Worm (Caenorhabditis elegans) whole organism, young adult: ENCODE results near the gene T19B10.5.
A peak's percentile ranks its signal among the peaks of the same experiment; 100 is the strongest.

Experiments
- B0019.2 ChIP-seq: fragments of 200-800 bp; sonication (Bioruptor generic); conservative IDR thresholded peaks from 2 replicates; pipeline ENCODE4 v1.3.6; 2022; ENCODE audit warnings: missing genetic modification reagents, missing genetic modification characterization, missing compliant biosample characterization
- C06A6.2 ChIP-seq: fragments of 200-800 bp; sonication (Bioruptor generic); conservative IDR thresholded peaks from 2 replicates; pipeline ENCODE4 v1.3.6; 2022; ENCODE audit warnings: missing genetic modification characterization, missing compliant biosample characterization
- C17E4.6 ChIP-seq: fragments of 200-800 bp; sonication (Bioruptor generic); IDR thresholded peaks from 2 replicates; pipeline ENCODE4 v1.3.6; 2022; ENCODE audit warnings: missing genetic modification reagents, missing genetic modification characterization, missing compliant biosample characterization
- D2030.7 ChIP-seq: fragments of 200-800 bp; sonication (Bioruptor generic); IDR thresholded peaks from 2 replicates; pipeline ENCODE4 v1.3.6; 2022; ENCODE audit warnings: missing genetic modification reagents, missing genetic modification characterization, missing compliant biosample characterization
- F22D6.2 ChIP-seq: sonication (generic microtip); optimal IDR thresholded peaks from 2 replicates; lab custom pipeline; 2016; ENCODE audit warnings: mild to moderate bottlenecking, missing genetic modification characterization, missing compliant biosample characterization
- F55B11.4 ChIP-seq: sonication (generic microtip); optimal IDR thresholded peaks from 2 replicates; lab custom pipeline; 2016; ENCODE audit warnings: missing compliant biosample characterization, missing genetic modification characterization, borderline replicate concordance; ENCODE audit not compliant: insufficient read depth
- F57C9.4 ChIP-seq: sonication (generic microtip); optimal IDR thresholded peaks from 2 replicates; lab custom pipeline; 2017; ENCODE audit warnings: mild to moderate bottlenecking, missing genetic modification characterization, missing compliant biosample characterization
- K12H6.12 ChIP-seq: fragments of 200-800 bp; sonication (Bioruptor generic); optimal IDR thresholded peaks from 2 replicates; lab custom pipeline; 2018; ENCODE audit warnings: mild to moderate bottlenecking, missing genetic modification characterization, missing compliant biosample characterization
- T07F8.4 ChIP-seq: sonication (generic microtip); optimal IDR thresholded peaks from 2 replicates; lab custom pipeline; 2016; ENCODE audit warnings: mild to moderate bottlenecking, missing genetic modification characterization, moderate library complexity, missing compliant biosample characterization
- T26A5.8 ChIP-seq: sonication (generic microtip); optimal IDR thresholded peaks from 2 replicates; lab custom pipeline; 2016; ENCODE audit warnings: missing genetic modification characterization, missing compliant biosample characterization
- Y56A3A.18 ChIP-seq: fragments of 200-800 bp; sonication (Bioruptor generic); IDR thresholded peaks from 2 replicates; pipeline ENCODE4 v1.3.6; 2022; ENCODE audit warnings: missing genetic modification reagents, missing genetic modification characterization, missing compliant biosample characterization
- Y79H2A.3 ChIP-seq: fragments of 200-800 bp; sonication (Bioruptor generic); conservative IDR thresholded peaks from 2 replicates; pipeline ENCODE4 v1.3.6; 2022; ENCODE audit warnings: missing genetic modification reagents, missing genetic modification characterization, missing compliant biosample characterization
- akir-1 ChIP-seq: fragments of 200-800 bp; sonication (Bioruptor generic); optimal IDR thresholded peaks from 2 replicates; lab custom pipeline; 2018; ENCODE audit warnings: mild to moderate bottlenecking, missing genetic modification characterization, moderate library complexity, missing compliant biosample characterization
- atf-7 ChIP-seq: sonication (generic microtip); optimal IDR thresholded peaks from 2 replicates; lab custom pipeline; 2017; ENCODE audit warnings: mild to moderate bottlenecking, missing genetic modification characterization, missing compliant biosample characterization
- athp-1 ChIP-seq: sonication (generic microtip); optimal IDR thresholded peaks from 2 replicates; lab custom pipeline; 2017; ENCODE audit warnings: mild to moderate bottlenecking, missing genetic modification characterization, missing compliant biosample characterization
- attf-3 ChIP-seq: fragments of 200-800 bp; sonication (Bioruptor generic); conservative IDR thresholded peaks from 2 replicates; pipeline ENCODE4 v1.3.6; 2022; ENCODE audit warnings: missing genetic modification reagents, missing genetic modification characterization, missing compliant biosample characterization
- bed-2 ChIP-seq: fragments of 200-800 bp; sonication (Bioruptor generic); IDR thresholded peaks from 2 replicates; pipeline ENCODE4 v1.3.6; 2022; ENCODE audit warnings: missing genetic modification reagents, missing genetic modification characterization, missing compliant biosample characterization
- cebp-1 ChIP-seq, 2 experiments: fragments of 200-800 bp in 1 of 2; sonication (Bioruptor generic) in 1 of 2; sonication (generic microtip) in 1 of 2; IDR thresholded peaks in 1 of 2; optimal IDR thresholded peaks in 1 of 2; 2 replicates each; pipeline versions ENCODE4 v1.3.6 to Lab custom; 2017 to 2022; ENCODE audit warnings: missing compliant biosample characterization in 2 of 2, missing genetic modification characterization in 2 of 2, mild to moderate bottlenecking in 1 of 2, missing genetic modification reagents in 1 of 2, moderate library complexity in 1 of 2
- ceh-40 ChIP-seq: fragments of 200-800 bp; sonication (Bioruptor generic); IDR thresholded peaks from 2 replicates; pipeline ENCODE4 v1.3.6; 2022; ENCODE audit warnings: missing genetic modification characterization, missing compliant biosample characterization
- ceh-79 ChIP-seq: sonication (generic microtip); optimal IDR thresholded peaks from 2 replicates; lab custom pipeline; 2017; ENCODE audit warnings: mild to moderate bottlenecking, missing genetic modification characterization, missing compliant biosample characterization
- chd-7 ChIP-seq: sonication (generic microtip); optimal IDR thresholded peaks from 2 replicates; lab custom pipeline; 2016; ENCODE audit warnings: mild to moderate bottlenecking, missing genetic modification characterization, moderate library complexity, missing compliant biosample characterization
- egrh-3 ChIP-seq: fragments of 200-800 bp; sonication (Bioruptor generic); IDR thresholded peaks from 2 replicates; pipeline ENCODE4 v1.3.6; 2022; ENCODE audit warnings: missing genetic modification reagents, missing genetic modification characterization, missing compliant biosample characterization
- ets-4 ChIP-seq: fragments of 200-800 bp; sonication (Bioruptor generic); optimal IDR thresholded peaks from 2 replicates; lab custom pipeline; 2018; ENCODE audit warnings: mild to moderate bottlenecking, missing genetic modification characterization, missing compliant biosample characterization
- hmg-20 ChIP-seq: fragments of 200-800 bp; sonication (Bioruptor generic); IDR thresholded peaks from 2 replicates; pipeline ENCODE4 v1.3.6; 2022; ENCODE audit warnings: missing genetic modification reagents, missing genetic modification characterization, missing compliant biosample characterization
- hsf-1 ChIP-seq: fragments of 200-800 bp; sonication (Bioruptor generic); IDR thresholded peaks from 2 replicates; pipeline ENCODE4 v1.3.6; 2022; ENCODE audit warnings: missing genetic modification reagents, missing genetic modification characterization, missing compliant biosample characterization
- lin-35 ChIP-seq, 3 experiments: fragments of 150-350 bp in 2 of 3; sonication (generic microtip) in 1 of 3; optimal IDR thresholded peaks; 2 replicates each; lab custom pipeline; 2014 to 2018; ENCODE audit warnings: missing biosample characterization in 3 of 3, missing genetic modification characterization in 3 of 3, missing genetic modification reagents in 3 of 3
- lin-40 ChIP-seq: sonication (generic microtip); optimal IDR thresholded peaks from 2 replicates; lab custom pipeline; 2016; ENCODE audit warnings: missing genetic modification characterization, mild to moderate bottlenecking, missing compliant biosample characterization, missing genotype, missing genetic modification reagents
- lir-1 ChIP-seq: fragments of 200-800 bp; sonication (Bioruptor generic); conservative IDR thresholded peaks from 2 replicates; pipeline ENCODE4 v1.3.6; 2022; ENCODE audit warnings: missing genetic modification reagents, missing genetic modification characterization, missing compliant biosample characterization
- lsy-27 ChIP-seq: sonication (generic microtip); optimal IDR thresholded peaks from 2 replicates; lab custom pipeline; 2017; ENCODE audit warnings: missing genetic modification characterization, mild to moderate bottlenecking, missing compliant biosample characterization, antibody characterized with exemption, missing genotype, borderline replicate concordance; ENCODE audit not compliant: insufficient read depth
- madf-6 ChIP-seq: fragments of 200-800 bp; sonication (Bioruptor generic); IDR thresholded peaks from 2 replicates; pipeline ENCODE4 v1.3.6; 2022; ENCODE audit warnings: missing genetic modification reagents, missing genetic modification characterization, missing compliant biosample characterization
- mxl-1 ChIP-seq: sonication (generic microtip); optimal IDR thresholded peaks from 2 replicates; lab custom pipeline; 2016; ENCODE audit warnings: missing genetic modification characterization, missing compliant biosample characterization
- nhr-27 ChIP-seq: fragments of 200-800 bp; sonication (Bioruptor generic); optimal IDR thresholded peaks from 2 replicates; lab custom pipeline; 2018; ENCODE audit warnings: mild to moderate bottlenecking, missing genetic modification characterization, moderate library complexity, missing compliant biosample characterization
- rcor-1 ChIP-seq: fragments of 200-800 bp; sonication (Bioruptor generic); IDR thresholded peaks from 2 replicates; pipeline ENCODE4 v1.3.6; 2022; ENCODE audit warnings: missing genetic modification reagents, missing genetic modification characterization, missing compliant biosample characterization
- sdz-38 ChIP-seq: sonication (generic microtip); optimal IDR thresholded peaks from 2 replicates; lab custom pipeline; 2016; ENCODE audit warnings: missing genotype, missing genetic modification characterization, missing compliant biosample characterization
- tbp1 ChIP-seq: fragments of 200-800 bp; sonication (Bioruptor generic); optimal IDR thresholded peaks from 2 replicates; lab custom pipeline; 2018; ENCODE audit warnings: mild to moderate bottlenecking, missing genetic modification characterization, missing compliant biosample characterization
- tlf-1 ChIP-seq: fragments of 200-800 bp; sonication (Bioruptor generic); optimal IDR thresholded peaks from 2 replicates; lab custom pipeline; 2018; ENCODE audit warnings: mild to moderate bottlenecking, missing genetic modification characterization, missing compliant biosample characterization
- ztf-28 ChIP-seq: fragments of 200-800 bp; sonication (Bioruptor generic); IDR thresholded peaks from 2 replicates; pipeline ENCODE4 v1.3.6; 2022; ENCODE audit warnings: missing genetic modification reagents, missing genetic modification characterization, missing compliant biosample characterization
- ztf-6 ChIP-seq: fragments of 200-800 bp; sonication (Bioruptor generic); IDR thresholded peaks from 2 replicates; pipeline ENCODE4 v1.3.6; 2022; ENCODE audit warnings: missing genetic modification reagents, missing genetic modification characterization, missing compliant biosample characterization

Gene T19B10.5

DNA sequence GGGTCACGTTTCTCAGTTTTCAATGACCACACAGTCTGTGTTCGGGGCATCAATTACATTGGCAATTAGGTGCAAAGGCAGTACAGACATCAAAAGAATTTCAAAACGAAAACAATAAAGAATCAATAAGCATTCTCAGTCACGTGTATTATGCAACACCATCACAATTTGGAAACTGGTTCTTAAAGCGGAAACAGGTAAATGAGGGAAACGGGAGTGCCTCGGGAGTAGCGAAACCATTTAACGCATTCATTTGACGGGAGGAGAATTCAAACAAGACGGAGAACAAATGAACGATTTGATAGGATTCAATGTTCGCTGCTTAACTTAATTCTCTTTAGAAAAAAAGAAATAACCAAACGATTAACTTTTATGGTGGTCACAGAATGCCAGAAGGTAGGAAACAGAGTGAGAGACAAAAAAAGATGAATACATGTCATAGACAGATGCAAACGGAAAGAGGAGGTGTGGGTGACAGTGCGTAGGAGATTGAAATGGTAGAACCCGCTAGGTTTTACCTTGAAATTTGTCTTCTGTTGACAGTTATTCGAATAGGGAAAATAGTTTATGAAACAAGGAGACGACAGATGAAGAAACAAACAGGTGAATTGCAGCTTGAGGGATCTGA, 37.7 kb upstream of the T19B10.5 start:
- TF ChIP-seq rcor-1 (GFP tag; lab: Robert Waterston, UW) (no peak), lin-40 (tag; lab: Kevin White, UChicago) (peak; percentile 26)

ce11 chrV:11198094-11198493, 36.4 kb upstream of the T19B10.5 start:
- TF ChIP-seq ceh-79 (tag; lab: Kevin White, UChicago) (no peak), mxl-1 (tag; lab: Kevin White, UChicago) (no peak), F55B11.4 (tag; lab: Kevin White, UChicago) (no peak), lin-35 (GFP tag; optimal IDR thresholded peaks at IDR 0.05; lab: Kevin White, UChicago) (no peak), B0019.2 (no peak), T26A5.8 (tag; lab: Kevin White, UChicago) (no peak)
- TF ChIP-seq, all 124 proteins: peak for 0

- TF ChIP-seq F22D6.2 (tag; lab: Kevin White, UChicago): no peak
- no peak for TF ChIP-seq lin-35 (GFP tag; optimal IDR thresholded peaks at IDR 0.05; lab: Kevin White, UChicago)
- no peak for TF ChIP-seq hmg-20
- no peak for TF ChIP-seq chd-7 (tag; lab: Kevin White, UChicago)
Observed at ce11 chrV:11199497-11199896, 35.0 kb upstream of the T19B10.5 start.

- no peak for TF ChIP-seq sdz-38 (tag; lab: Kevin White, UChicago)
- no peak for TF ChIP-seq K12H6.12 (tag; lab: Kevin White, UChicago)
- no peak for TF ChIP-seq bed-2 (GFP tag; lab: Robert Waterston, UW)
- no peak for TF ChIP-seq attf-3 (GFP tag; lab: Robert Waterston, UW)
- no peak for TF ChIP-seq hsf-1 (GFP tag; lab: Robert Waterston, UW)
- TF ChIP-seq ztf-28 (GFP tag; lab: Robert Waterston, UW): no peak
- TF ChIP-seq Y56A3A.18: no peak
- TF ChIP-seq ceh-40 (GFP tag; lab: Robert Waterston, UW): no peak
- no peak for TF ChIP-seq Y79H2A.3
- TF ChIP-seq tbp1 (GFP tag; lab: Kevin White, UChicago): no peak
- TF ChIP-seq atf-7: no peak
- no peak for TF ChIP-seq nhr-27 (tag; lab: Kevin White, UChicago)
- TF ChIP-seq F57C9.4: no peak
- TF ChIP-seq cebp-1 (GFP tag; IDR thresholded peaks at IDR 0.05; lab: Robert Waterston, UW): no peak
- no peak for TF ChIP-seq cebp-1 (tag; optimal IDR thresholded peaks at IDR 0.05; lab: Kevin White, UChicago)
- no peak for TF ChIP-seq T07F8.4 (tag; lab: Kevin White, UChicago)
- no peak for TF ChIP-seq lsy-27 (tag; lab: Kevin White, UChicago)
- no peak for TF ChIP-seq C06A6.2 (GFP tag; lab: Robert Waterston, UW)
- no peak for TF ChIP-seq egrh-3
- TF ChIP-seq C17E4.6 (GFP tag; lab: Robert Waterston, UW): no peak
Observed at ce11 chrV:11200316-11200715, 34.1 kb upstream of the T19B10.5 start, which contains the start of gene K10D6.3. K10D6.3 (plus strand) TSS chrV:11200616.

DNA sequence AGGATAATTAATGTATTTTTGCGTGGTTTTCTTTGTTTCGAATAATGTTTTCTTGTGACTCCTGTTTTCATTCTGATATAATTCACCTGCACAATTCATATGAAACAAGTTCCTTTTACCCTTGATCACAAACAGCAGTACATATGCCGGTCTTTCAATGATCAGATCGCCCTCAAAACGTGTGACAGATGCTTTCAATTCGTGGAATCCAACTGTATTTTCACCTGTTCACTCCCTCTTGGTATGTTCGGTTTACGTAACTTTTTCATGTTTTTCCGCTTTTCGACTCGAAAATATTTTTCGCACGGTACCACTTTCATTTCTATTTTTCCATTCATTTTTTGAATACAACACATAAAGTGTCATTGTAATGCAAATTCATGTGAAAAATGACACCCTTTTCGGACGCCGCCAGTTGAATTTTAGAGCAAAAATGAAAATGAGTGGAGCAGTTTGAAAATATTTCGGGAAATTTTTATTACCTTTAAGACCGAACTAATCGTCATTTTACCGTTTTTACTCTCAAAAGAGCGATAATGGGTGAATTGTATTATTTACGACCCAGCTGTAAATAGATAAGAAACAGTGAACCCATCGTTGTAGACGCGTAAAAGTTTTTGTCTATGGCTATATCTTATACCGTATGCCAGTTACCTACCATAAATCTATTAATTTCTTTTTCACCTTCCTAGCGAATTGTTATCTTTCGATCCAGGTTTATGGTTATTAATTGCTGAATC, 32.5 kb upstream of the T19B10.5 start, which contains the start of gene K10D6.4:
K10D6.4 (plus strand) TSS at position 100 of the 740 bp plus-strand sequence.
- no peak for TF ChIP-seq D2030.7
- no peak for TF ChIP-seq athp-1 (tag; lab: Kevin White, UChicago)
- no peak for TF ChIP-seq ztf-6 (GFP tag; lab: Robert Waterston, UW)
- no peak for TF ChIP-seq madf-6
- TF ChIP-seq tlf-1: no peak
- TF ChIP-seq lir-1 (GFP tag; lab: Robert Waterston, UW): no peak
- TF ChIP-seq ets-4 (GFP tag; lab: Kevin White, UChicago): no peak
- TF ChIP-seq B0019.2: no peak
- no peak for TF ChIP-seq akir-1
